Fruit fly (Drosophila melanogaster): Measurements from ENCODE around the gene Pdss2.

DNA sequence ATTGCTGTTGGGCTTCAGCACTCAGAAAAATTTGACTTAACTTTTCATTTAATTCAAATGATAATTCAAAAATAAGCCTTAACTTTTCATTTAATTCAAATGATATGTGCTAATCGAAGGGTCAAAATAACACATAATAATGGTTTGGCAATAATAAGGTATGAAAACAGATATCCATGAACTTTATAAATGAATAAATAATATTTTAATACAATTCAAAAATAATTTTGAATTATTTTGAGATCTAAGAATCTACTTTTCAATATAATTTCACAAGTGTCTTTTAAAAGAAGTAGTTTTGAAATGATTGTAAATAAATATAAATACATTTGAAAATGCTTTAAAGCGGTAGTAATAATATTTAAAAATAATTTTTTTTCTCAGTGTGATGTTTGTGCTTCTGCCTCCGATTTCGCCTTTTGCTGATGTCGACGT, 40.8 kb upstream of the Pdss2 start:
- TF ChIP-seq lola (GFP tag; optimal IDR thresholded peaks at IDR 0.05) (no peak), rgr (GFP tag; optimal IDR thresholded peaks at IDR 0.05) (peak; percentile 13), Myc (optimal IDR thresholded peaks at IDR 0.05) (no peak), brk (GFP tag; optimal IDR thresholded peaks at IDR 0.05) (no peak)
